Fruit fly (Drosophila melanogaster): ENCODE results near the gene Cpr66D.

Cpr66D gene

DNA sequence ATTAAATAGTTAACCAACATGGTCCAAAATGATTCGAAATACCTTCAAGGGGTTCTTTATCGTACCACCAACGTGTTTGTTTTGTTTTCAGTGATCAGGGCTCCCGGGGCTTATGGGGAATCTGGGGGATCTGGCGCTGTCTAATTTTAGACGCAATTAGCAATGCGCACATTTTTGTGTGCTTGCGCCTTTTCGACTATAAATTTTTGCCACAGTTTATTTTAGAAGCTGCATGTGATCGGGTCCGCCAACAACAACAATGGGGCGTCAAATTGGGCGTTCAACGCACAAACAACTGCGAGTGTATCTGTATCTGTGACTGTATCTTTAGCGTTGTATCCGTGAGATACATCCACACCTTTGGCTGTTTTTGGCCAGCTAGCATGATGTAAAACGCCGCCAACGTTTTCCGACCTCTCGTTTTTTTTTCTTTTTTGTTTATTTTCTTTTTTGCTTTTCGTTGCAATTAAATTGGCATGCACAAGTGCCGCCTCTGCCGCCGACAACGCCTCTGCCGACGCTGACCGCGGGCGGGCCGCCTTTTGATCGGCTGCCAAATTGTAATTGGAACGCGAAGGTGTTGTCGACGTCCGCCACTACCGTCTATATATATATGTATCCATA, 33.2 kb downstream of the Cpr66D start:
- TF ChIP-seq cic (GFP tag; optimal IDR thresholded peaks at IDR 0.05) (no peak), CG11617 (GFP tag; optimal IDR thresholded peaks at IDR 0.05) (peak; percentile 17), CG7045 (GFP tag; optimal IDR thresholded peaks at IDR 0.05) (no peak), Hr96 (GFP tag; optimal IDR thresholded peaks at IDR 0.05) (peak; percentile 22), pad (GFP tag; optimal IDR thresholded peaks at IDR 0.05) (no peak), CG33017 (tag; optimal IDR thresholded peaks at IDR 0.05) (peak; percentile 21), CG12768 (GFP tag; optimal IDR thresholded peaks at IDR 0.05) (no peak), bab1 (GFP tag; optimal IDR thresholded peaks at IDR 0.05) (no peak), toe (GFP tag; optimal IDR thresholded peaks at IDR 0.05) (peak; percentile 22), kay (GFP tag; ENCODE audit: borderline replicate concordance) (peak; percentile 24), Clk (GFP tag; optimal IDR thresholded peaks at IDR 0.05) (no peak), CG5204 (GFP tag; optimal IDR thresholded peaks at IDR 0.05) (no peak), tj (GFP tag; optimal IDR thresholded peaks at IDR 0.05) (peak; percentile 46), Mnt (GFP tag; optimal IDR thresholded peaks at IDR 0.05) (peak; percentile 41), CG1620 (GFP tag; optimal IDR thresholded peaks at IDR 0.05) (no peak)

DNA sequence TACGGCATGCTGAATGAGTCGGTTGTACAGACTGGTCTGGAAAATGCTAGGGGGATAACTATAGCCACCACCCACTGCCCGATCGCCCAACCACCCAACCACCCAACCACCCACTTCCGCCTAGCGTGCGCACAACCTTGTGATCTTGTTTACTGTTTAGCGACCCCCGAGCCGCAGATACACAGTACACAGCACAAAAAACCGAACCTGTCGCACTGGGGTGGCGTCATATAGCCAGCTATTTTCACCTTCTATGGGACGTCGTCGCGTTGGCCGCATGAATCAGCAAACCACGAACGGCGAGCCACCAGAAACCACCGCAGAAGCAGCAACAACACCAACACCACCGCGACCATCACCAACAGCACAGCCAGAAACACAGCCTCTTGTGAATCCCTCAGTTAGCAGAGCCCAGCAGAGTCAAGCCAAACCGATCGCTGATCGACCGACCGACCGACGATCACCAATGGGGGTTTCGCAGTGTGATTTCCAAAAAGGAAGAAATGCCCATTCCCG, 34.8 kb downstream of the Cpr66D start:
- TF ChIP-seq CG12768 (GFP tag; optimal IDR thresholded peaks at IDR 0.05), result peak; percentile 63
- TF ChIP-seq cnc (optimal IDR thresholded peaks at IDR 0.05), result no peak
- TF ChIP-seq CG33017 (tag; optimal IDR thresholded peaks at IDR 0.05), result no peak
- peak; percentile 31 for TF ChIP-seq Hr96 (GFP tag; optimal IDR thresholded peaks at IDR 0.05)

DNA sequence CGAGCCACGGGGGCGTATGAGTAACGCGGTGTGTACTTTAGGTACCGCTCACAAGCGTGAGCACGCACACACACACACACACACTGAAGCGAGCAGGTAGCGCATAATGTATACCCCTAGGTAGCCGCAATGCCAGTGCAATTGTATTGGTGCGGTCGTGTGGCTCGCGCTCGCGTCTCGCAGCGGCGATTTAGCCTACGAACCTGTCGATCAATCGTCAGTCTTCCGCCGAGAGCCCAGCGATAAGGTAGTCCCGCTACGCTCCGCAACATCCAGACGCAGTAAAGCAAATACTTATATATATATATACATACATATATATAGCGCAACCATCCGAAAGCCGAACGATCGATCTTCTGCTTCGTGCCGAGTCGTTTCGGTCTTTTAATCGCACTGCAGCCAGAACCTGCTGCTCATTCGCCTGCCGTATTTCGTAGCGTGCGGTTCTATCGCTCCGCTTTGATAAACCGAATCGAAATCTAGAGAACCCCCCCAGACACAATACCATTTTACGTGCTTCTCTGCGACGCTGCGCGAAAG, 35.4 kb downstream of the Cpr66D start, which contains the start of gene hry:
Gene hry, plus strand, starts transcription at position 215 of the 540 bp plus-strand sequence.
- TF ChIP-seq Clk (GFP tag; optimal IDR thresholded peaks at IDR 0.05), result peak; percentile 20
- TF ChIP-seq CG33017 (tag; optimal IDR thresholded peaks at IDR 0.05), result peak; percentile 59
- peak; percentile 64 for TF ChIP-seq CG12768 (GFP tag; optimal IDR thresholded peaks at IDR 0.05)
- peak; percentile 18 for TF ChIP-seq Hr96 (GFP tag; optimal IDR thresholded peaks at IDR 0.05)
- TF ChIP-seq CG5204 (GFP tag; optimal IDR thresholded peaks at IDR 0.05), result no peak
- peak; percentile 72 for TF ChIP-seq tj (GFP tag; optimal IDR thresholded peaks at IDR 0.05)
- TF ChIP-seq Mnt (GFP tag; optimal IDR thresholded peaks at IDR 0.05), result peak; percentile 64
- TF ChIP-seq CG7101 (tag; optimal IDR thresholded peaks at IDR 0.05), result peak; percentile 67
- TF ChIP-seq cic (GFP tag; optimal IDR thresholded peaks at IDR 0.05), result peak; percentile 85
- peak; percentile 9 for TF ChIP-seq ovo (GFP tag; optimal IDR thresholded peaks at IDR 0.05)
- TF ChIP-seq pad (GFP tag; optimal IDR thresholded peaks at IDR 0.05), result peak; percentile 59
- peak; percentile 58 for TF ChIP-seq CG14711 (tag; optimal IDR thresholded peaks at IDR 0.05)
- TF ChIP-seq CG11617 (GFP tag; optimal IDR thresholded peaks at IDR 0.05), result peak; percentile 71
- TF ChIP-seq bab1 (GFP tag; optimal IDR thresholded peaks at IDR 0.05), result peak; percentile 94
- TF ChIP-seq kay (GFP tag; ENCODE audit: borderline replicate concordance), result peak; percentile 99
- peak; percentile 67 for TF ChIP-seq toe (GFP tag; optimal IDR thresholded peaks at IDR 0.05)
- peak; percentile 33 for TF ChIP-seq CG1620 (GFP tag; optimal IDR thresholded peaks at IDR 0.05)
- peak in 1 of 2 experiments; percentile 38 for TF ChIP-seq cnc (optimal IDR thresholded peaks at IDR 0.05)
- peak; percentile 37 for TF ChIP-seq CG7045 (GFP tag; optimal IDR thresholded peaks at IDR 0.05)
- TF ChIP-seq Crg-1 (GFP tag; optimal IDR thresholded peaks at IDR 0.05), result no peak

DNA sequence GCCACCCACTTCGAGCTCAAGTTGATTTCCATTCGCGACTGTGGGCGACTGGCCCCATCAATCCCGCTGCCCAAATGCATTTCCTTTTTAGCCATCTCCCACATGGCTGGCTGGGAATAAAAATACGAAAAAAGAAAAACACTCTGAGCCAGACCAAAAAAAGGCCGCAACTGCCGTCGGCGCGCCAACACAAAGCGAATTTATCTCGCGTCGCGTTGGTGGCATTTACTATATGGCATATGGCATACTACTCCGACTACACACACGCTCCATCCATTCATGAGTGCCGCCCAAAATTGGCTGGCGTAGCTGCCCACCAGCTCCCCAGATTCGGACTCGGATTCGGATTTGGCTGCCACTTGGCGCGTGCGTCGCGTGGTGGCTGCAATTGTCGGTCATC, 36.3 kb downstream of the Cpr66D start:
- TF ChIP-seq CG1620 (GFP tag; optimal IDR thresholded peaks at IDR 0.05) (no peak), toe (GFP tag; optimal IDR thresholded peaks at IDR 0.05) (peak; percentile 30)

DNA sequence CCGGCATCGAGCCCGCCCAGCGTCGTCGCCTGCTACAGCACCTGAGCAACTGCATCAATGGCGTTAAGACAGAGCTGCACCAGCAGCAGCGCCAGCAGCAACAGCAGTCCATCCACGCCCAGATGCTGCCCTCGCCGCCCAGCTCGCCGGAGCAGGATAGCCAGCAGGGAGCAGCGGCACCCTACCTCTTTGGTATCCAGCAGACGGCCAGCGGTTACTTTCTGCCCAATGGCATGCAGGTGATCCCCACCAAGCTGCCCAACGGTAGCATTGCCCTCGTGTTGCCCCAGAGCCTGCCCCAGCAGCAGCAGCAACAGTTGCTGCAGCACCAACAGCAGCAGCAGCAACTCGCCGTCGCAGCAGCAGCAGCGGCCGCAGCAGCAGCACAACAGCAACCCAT, 37.5 kb downstream of the Cpr66D start:
- no peak for TF ChIP-seq CG12768 (GFP tag; optimal IDR thresholded peaks at IDR 0.05)
- no peak for TF ChIP-seq cnc (optimal IDR thresholded peaks at IDR 0.05)
- TF ChIP-seq toe (GFP tag; optimal IDR thresholded peaks at IDR 0.05), result no peak
- TF ChIP-seq ovo (GFP tag; optimal IDR thresholded peaks at IDR 0.05), result no peak

DNA sequence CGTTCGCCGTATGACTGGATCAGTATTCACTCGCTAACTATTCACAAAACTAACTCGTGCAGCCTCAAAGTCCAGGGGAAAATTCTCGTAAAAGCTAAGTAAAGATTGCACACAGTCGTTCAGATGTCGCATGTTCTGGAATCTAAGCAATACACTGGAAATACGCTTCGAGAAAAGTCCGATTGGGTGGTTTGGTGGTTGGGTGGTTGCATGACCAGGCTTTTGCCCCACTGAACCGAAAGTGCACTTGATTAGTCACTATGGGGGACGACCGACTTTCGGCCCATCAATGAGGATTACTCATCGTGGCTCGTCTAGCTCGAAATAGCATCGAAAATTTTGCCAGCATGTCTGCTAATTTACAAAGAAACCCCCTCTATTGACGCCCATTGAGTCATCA, 40.1 kb downstream of the Cpr66D start:
- TF ChIP-seq kay (GFP tag; ENCODE audit: borderline replicate concordance) (peak; percentile 50), Hr96 (GFP tag; optimal IDR thresholded peaks at IDR 0.05) (no peak)

DNA sequence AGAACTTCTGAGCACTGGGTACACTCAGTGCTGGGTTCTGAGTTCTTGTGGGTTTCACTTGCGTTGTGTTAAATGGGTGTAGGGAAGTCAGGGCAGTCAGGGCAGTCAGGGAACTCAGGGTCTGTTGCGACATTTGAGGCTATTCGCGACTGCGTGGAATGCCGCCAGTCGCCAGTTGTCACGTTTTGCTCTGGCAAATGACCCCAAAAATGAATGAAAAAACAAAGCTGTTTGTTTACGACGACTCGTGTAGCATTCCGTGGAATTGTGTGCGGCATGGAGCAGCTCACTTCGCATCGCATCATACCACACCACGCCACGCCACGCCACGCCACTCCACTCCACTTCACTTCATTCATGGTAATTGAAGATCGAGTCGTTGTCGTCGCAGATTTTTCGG, 41.0 kb downstream of the Cpr66D start:
- TF ChIP-seq tj (GFP tag; optimal IDR thresholded peaks at IDR 0.05) (peak; percentile 26), CG1620 (GFP tag; optimal IDR thresholded peaks at IDR 0.05) (no peak), bab1 (GFP tag; optimal IDR thresholded peaks at IDR 0.05) (peak; percentile 43)

Measured in whole organism, adult.